Worm (Caenorhabditis elegans) whole organism, L2 larva: ENCODE measurements around the gene cyb-3.

ENCODE experiments used
- fos-1 ChIP-seq: fragments of 150-350 bp; optimal IDR thresholded peaks from 2 replicates; lab custom pipeline; 2014; ENCODE audit warnings: missing biosample characterization, missing genetic modification characterization
- mbf-1 ChIP-seq: sonication (generic microtip); optimal IDR thresholded peaks from 2 replicates; lab custom pipeline; 2017; ENCODE audit warnings: missing biosample characterization, missing genetic modification characterization
- nhr-12 ChIP-seq: fragments of 150-350 bp; optimal IDR thresholded peaks from 2 replicates; lab custom pipeline; 2014; ENCODE audit warnings: missing biosample characterization, missing genetic modification characterization
- snpc-4 ChIP-seq: fragments of 150-350 bp; optimal IDR thresholded peaks from 2 replicates; lab custom pipeline; 2014; ENCODE audit warnings: missing biosample characterization, missing genetic modification characterization
- unc-39 ChIP-seq: fragments of 150-350 bp; optimal IDR thresholded peaks from 2 replicates; lab custom pipeline; 2014; ENCODE audit warnings: missing biosample characterization, missing genetic modification characterization

- TF ChIP-seq fos-1 (tag; lab: Kevin White, UChicago): no peak
- TF ChIP-seq nhr-12 (tag; lab: Kevin White, UChicago): no peak
- no peak for TF ChIP-seq mbf-1 (tag; lab: Kevin White, UChicago)
- TF ChIP-seq snpc-4 (tag; lab: Kevin White, UChicago): no peak
- TF ChIP-seq unc-39 (tag; lab: Kevin White, UChicago): no peak
Observed at ce11 chrV:15442384-15442783, 46.9 kb downstream of the cyb-3 start.
